Worm (Caenorhabditis elegans): Measurements from ENCODE around the gene F58F9.3.

DNA sequence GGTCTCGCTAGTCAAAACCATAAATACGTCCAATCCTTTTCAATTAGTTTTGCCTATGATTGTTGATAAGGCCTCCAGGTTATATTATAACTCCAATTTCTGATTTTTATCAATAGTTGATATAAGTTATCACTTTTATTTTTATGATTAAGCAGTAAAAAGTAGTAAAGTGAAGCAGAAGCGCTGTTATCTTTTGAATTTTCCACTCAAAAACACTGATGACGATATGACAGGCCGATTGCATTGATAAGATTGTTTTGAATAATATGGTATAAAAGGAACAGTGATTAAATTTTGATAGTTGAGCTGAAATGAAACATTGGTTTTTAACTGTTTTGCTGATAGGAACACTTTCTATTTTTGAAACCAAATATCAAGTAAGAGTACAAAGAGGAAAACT is 47.5 kb upstream of the F58F9.3 start, which contains the start of gene asp-9:
- TF ChIP-seq flt-1 (GFP tag; IDR thresholded peaks at IDR 0.05) = no peak
- no peak for TF ChIP-seq klf-2 (GFP tag; conservative IDR thresholded peaks at IDR 0.05)
- no peak for TF ChIP-seq cog-1 (tag; optimal IDR thresholded peaks at IDR 0.05)
- no peak for TF ChIP-seq ztf-23 (GFP tag; IDR thresholded peaks at IDR 0.05)
- no peak for TF ChIP-seq ref-1 (GFP tag; conservative IDR thresholded peaks at IDR 0.05)
- no peak for TF ChIP-seq med-1 (GFP tag; optimal IDR thresholded peaks at IDR 0.05; ENCODE audit: insufficient read depth)
- TF ChIP-seq ztf-29 (GFP tag; IDR thresholded peaks at IDR 0.05) = no peak
- no peak for TF ChIP-seq tab-1 (GFP tag; IDR thresholded peaks at IDR 0.05)
- no peak for TF ChIP-seq T22C8.4 (GFP tag; IDR thresholded peaks at IDR 0.05)

Measured in whole organism, midembryonic.